Fruit fly (Drosophila melanogaster) whole organism, prepupa: ENCODE results near the gene CG18586.

Experiments used
- Blimp-1 ChIP-seq: fragments of 200-800 bp; sonication (Bioruptor generic); optimal IDR thresholded peaks from 3 replicates; lab custom pipeline; 2017; ENCODE audit warnings: missing biosample characterization, missing genetic modification characterization, mild to moderate bottlenecking, moderate library complexity, missing genetic modification reagents
- CG10669 ChIP-seq: fragments of 200-800 bp; sonication (Bioruptor generic); optimal IDR thresholded peaks from 3 replicates; lab custom pipeline; 2018; ENCODE audit warnings: missing biosample characterization, mild to moderate bottlenecking, missing genetic modification characterization, moderate library complexity
- CG11294 ChIP-seq: fragments of 200-800 bp; sonication (Bioruptor generic); IDR thresholded peaks from 2 replicates; pipeline ENCODE4 v1.3.6; 2022; ENCODE audit warnings: missing biosample characterization, missing genetic modification characterization
- CG11902 ChIP-seq: fragments of 200-800 bp; sonication (Bioruptor generic); optimal IDR thresholded peaks from 3 replicates; lab custom pipeline; 2016; ENCODE audit warnings: missing biosample characterization, missing genetic modification characterization
- CG15336 ChIP-seq: fragments of 200-800 bp; sonication (Bioruptor generic); IDR thresholded peaks from 2 replicates; pipeline ENCODE4 v1.3.6; 2022; ENCODE audit warnings: missing biosample characterization, missing genetic modification characterization
- CG1621 ChIP-seq: fragments of 200-800 bp; sonication (Bioruptor generic); optimal IDR thresholded peaks from 3 replicates; lab custom pipeline; 2018; ENCODE audit warnings: missing biosample characterization, mild to moderate bottlenecking, missing genetic modification characterization
- CG16779 ChIP-seq: fragments of 200-800 bp; sonication (Bioruptor generic); optimal IDR thresholded peaks from 3 replicates; lab custom pipeline; 2017; ENCODE audit warnings: missing biosample characterization, mild to moderate bottlenecking, missing genetic modification characterization
- CG3032 ChIP-seq: fragments of 200-800 bp; optimal IDR thresholded peaks from 2 replicates; lab custom pipeline; 2019; ENCODE audit warnings: missing biosample characterization, mild to moderate bottlenecking, missing genetic modification characterization, moderate library complexity
- CG32006 ChIP-seq: fragments of 200-800 bp; sonication (Bioruptor generic); optimal IDR thresholded peaks from 3 replicates; lab custom pipeline; 2017; ENCODE audit warnings: missing biosample characterization, mild to moderate bottlenecking, missing genetic modification characterization
- CG3919 ChIP-seq: fragments of 200-800 bp; sonication (Bioruptor generic); optimal IDR thresholded peaks from 3 replicates; lab custom pipeline; 2016; ENCODE audit warnings: missing biosample characterization, missing genetic modification characterization
- CG4318 ChIP-seq: fragments of 200-800 bp; sonication (Bioruptor generic); optimal IDR thresholded peaks from 3 replicates; lab custom pipeline; 2017; ENCODE audit warnings: missing biosample characterization, mild to moderate bottlenecking, missing genetic modification characterization
- CG6163 ChIP-seq: fragments of 200-800 bp; sonication (Bioruptor generic); IDR thresholded peaks from 3 replicates; pipeline ENCODE4 v1.3.6; 2022; ENCODE audit warnings: missing biosample characterization, missing genetic modification characterization
- CG6792 ChIP-seq: fragments of 200-800 bp; sonication (Bioruptor generic); optimal IDR thresholded peaks from 3 replicates; lab custom pipeline; 2016; ENCODE audit warnings: missing biosample characterization, missing genetic modification characterization
- CG6808 ChIP-seq: fragments of 200-800 bp; sonication (Bioruptor generic); optimal IDR thresholded peaks from 3 replicates; lab custom pipeline; 2017; ENCODE audit warnings: missing biosample characterization, missing genetic modification characterization, mild to moderate bottlenecking, moderate library complexity, missing genetic modification reagents
- CG6854 ChIP-seq: fragments of 200-800 bp; sonication (Bioruptor generic); optimal IDR thresholded peaks from 2 replicates; lab custom pipeline; 2017; ENCODE audit warnings: missing biosample characterization, mild to moderate bottlenecking, missing genetic modification characterization
- CG7368 ChIP-seq: fragments of 200-800 bp; sonication (Bioruptor generic); optimal IDR thresholded peaks from 3 replicates; lab custom pipeline; 2016; ENCODE audit warnings: missing biosample characterization, missing genetic modification characterization
- CG8119 ChIP-seq: fragments of 200-800 bp; sonication (Bioruptor generic); IDR thresholded peaks from 3 replicates; pipeline ENCODE4 v1.3.6; 2022; ENCODE audit warnings: missing biosample characterization, missing genetic modification characterization
- CG8319 ChIP-seq: fragments of 200-800 bp; sonication (Bioruptor generic); optimal IDR thresholded peaks from 3 replicates; lab custom pipeline; 2016; ENCODE audit warnings: missing biosample characterization, missing genetic modification characterization
- CG8632 ChIP-seq: fragments of 200-800 bp; sonication (Bioruptor generic); optimal IDR thresholded peaks from 3 replicates; lab custom pipeline; 2016; ENCODE audit warnings: missing biosample characterization, missing genetic modification characterization
- CG9139 ChIP-seq: fragments of 200-800 bp; sonication (Bioruptor generic); optimal IDR thresholded peaks from 3 replicates; lab custom pipeline; 2017; ENCODE audit warnings: missing biosample characterization, mild to moderate bottlenecking, missing genetic modification characterization
- Eip75B ChIP-seq: fragments of 200-800 bp; sonication (Bioruptor generic); optimal IDR thresholded peaks from 3 replicates; lab custom pipeline; 2016; ENCODE audit warnings: missing biosample characterization, missing genetic modification characterization
- Eip78C ChIP-seq: fragments of 200-800 bp; sonication (Bioruptor generic); peaks from one replicate; lab custom pipeline; 2016; ENCODE audit warnings: missing biosample characterization, missing genetic modification characterization
- Eip93F ChIP-seq: fragments of 200-800 bp; sonication (Bioruptor generic); optimal IDR thresholded peaks from 2 replicates; lab custom pipeline; 2016; ENCODE audit warnings: missing biosample characterization, mild to moderate bottlenecking, missing genetic modification characterization
- Gug ChIP-seq: fragments of 200-800 bp; sonication (Bioruptor generic); IDR thresholded peaks from 2 replicates; pipeline ENCODE4 v1.3.6; 2022; ENCODE audit warnings: missing biosample characterization, missing genetic modification characterization
- Hr38 ChIP-seq: sonication (Bioruptor generic); optimal IDR thresholded peaks from 2 replicates; lab custom pipeline; 2016; ENCODE audit warnings: missing biosample characterization, missing genetic modification characterization
- Hr39 ChIP-seq: fragments of 200-800 bp; sonication (Bioruptor generic); optimal IDR thresholded peaks from 2 replicates; lab custom pipeline; 2016; ENCODE audit warnings: missing biosample characterization, missing genetic modification characterization
- Lpt ChIP-seq: fragments of 200-800 bp; sonication (Bioruptor generic); optimal IDR thresholded peaks from 3 replicates; lab custom pipeline; 2016; ENCODE audit warnings: missing biosample characterization, missing genetic modification characterization
- Met ChIP-seq: fragments of 200-800 bp; sonication (Bioruptor generic); optimal IDR thresholded peaks from 3 replicates; lab custom pipeline; 2016; ENCODE audit warnings: missing biosample characterization, missing genetic modification characterization
- OdsH ChIP-seq: fragments of 200-800 bp; sonication (Bioruptor generic); optimal IDR thresholded peaks from 3 replicates; lab custom pipeline; 2016; ENCODE audit warnings: missing biosample characterization, missing genetic modification characterization
- Sox102F ChIP-seq: fragments of 200-800 bp; sonication (Bioruptor generic); optimal IDR thresholded peaks from 2 replicates; lab custom pipeline; 2016; ENCODE audit warnings: missing biosample characterization, mild to moderate bottlenecking, missing genetic modification characterization
- Sox14 ChIP-seq: fragments of 200-800 bp; sonication (Bioruptor generic); optimal IDR thresholded peaks from 3 replicates; lab custom pipeline; 2016; ENCODE audit warnings: missing biosample characterization, missing genetic modification characterization
- Sox15 ChIP-seq: fragments of 200-800 bp; sonication (Bioruptor generic); optimal IDR thresholded peaks from 3 replicates; lab custom pipeline; 2016; ENCODE audit warnings: missing biosample characterization, missing genetic modification characterization
- achi ChIP-seq: fragments of 200-800 bp; sonication (Bioruptor generic); optimal IDR thresholded peaks from 3 replicates; lab custom pipeline; 2016; ENCODE audit warnings: missing biosample characterization, missing genetic modification characterization
- acj6 ChIP-seq: fragments of 200-800 bp; sonication (Bioruptor generic); optimal IDR thresholded peaks from 3 replicates; lab custom pipeline; 2016; ENCODE audit warnings: missing biosample characterization, missing genetic modification characterization
- cyc ChIP-seq: fragments of 200-800 bp; sonication (Bioruptor generic); optimal IDR thresholded peaks from 3 replicates; lab custom pipeline; 2016; ENCODE audit warnings: missing biosample characterization, missing genetic modification characterization
- dac ChIP-seq: fragments of 200-800 bp; sonication (Bioruptor generic); optimal IDR thresholded peaks from 2 replicates; lab custom pipeline; 2017; ENCODE audit warnings: missing biosample characterization, mild to moderate bottlenecking, missing genetic modification characterization
- dsx ChIP-seq: fragments of 200-800 bp; optimal IDR thresholded peaks from 3 replicates; lab custom pipeline; 2019; ENCODE audit warnings: missing biosample characterization, mild to moderate bottlenecking, missing genetic modification characterization, moderate library complexity; ENCODE audit not compliant: poor library complexity, severe bottlenecking
- eg ChIP-seq: fragments of 200-800 bp; sonication (Bioruptor generic); IDR thresholded peaks from 3 replicates; pipeline ENCODE4 v1.3.6; 2022; ENCODE audit warnings: missing biosample characterization, missing genetic modification characterization
- esn ChIP-seq: fragments of 200-800 bp; sonication (Bioruptor generic); optimal IDR thresholded peaks from 2 replicates; lab custom pipeline; 2016; ENCODE audit warnings: missing biosample characterization, mild to moderate bottlenecking, missing genetic modification characterization, moderate library complexity
- fd59A ChIP-seq: fragments of 200-800 bp; sonication (Bioruptor generic); optimal IDR thresholded peaks from 2 replicates; lab custom pipeline; 2017; ENCODE audit warnings: missing biosample characterization, mild to moderate bottlenecking, missing genetic modification characterization, missing genetic modification reagents
- fd85E ChIP-seq: fragments of 200-800 bp; sonication (Bioruptor generic); optimal IDR thresholded peaks from 3 replicates; lab custom pipeline; 2016; ENCODE audit warnings: missing biosample characterization, missing genetic modification characterization
- fkh ChIP-seq: fragments of 200-800 bp; sonication (Bioruptor generic); optimal IDR thresholded peaks from 3 replicates; lab custom pipeline; 2017; ENCODE audit warnings: missing biosample characterization, mild to moderate bottlenecking, missing genetic modification characterization, moderate library complexity
- net ChIP-seq: fragments of 200-800 bp; sonication (Bioruptor generic); optimal IDR thresholded peaks from 3 replicates; lab custom pipeline; 2016; ENCODE audit warnings: missing biosample characterization, missing genetic modification characterization
- pdm3 ChIP-seq: fragments of 200-800 bp; sonication (Bioruptor generic); optimal IDR thresholded peaks from 3 replicates; lab custom pipeline; 2016; ENCODE audit warnings: missing biosample characterization, missing genetic modification characterization
- salr ChIP-seq, 2 experiments: fragments of 200-800 bp; sonication (Bioruptor generic); optimal IDR thresholded peaks; 3 replicates each; lab custom pipeline; 2016 to 2018; ENCODE audit warnings: missing biosample characterization in 2 of 2, missing genetic modification characterization in 2 of 2, mild to moderate bottlenecking in 1 of 2
- spab ChIP-seq: fragments of 200-800 bp; sonication (Bioruptor generic); optimal IDR thresholded peaks from 2 replicates; lab custom pipeline; 2017; ENCODE audit warnings: missing biosample characterization, mild to moderate bottlenecking, missing genetic modification characterization, missing genetic modification reagents
- ss ChIP-seq, 2 experiments: fragments of 200-800 bp; sonication (Bioruptor generic); optimal IDR thresholded peaks; 2 replicates in 1 of 2; 3 replicates in 1 of 2; lab custom pipeline; 2017 to 2018; ENCODE audit warnings: mild to moderate bottlenecking in 2 of 2, missing biosample characterization in 2 of 2, missing genetic modification characterization in 2 of 2, moderate library complexity in 1 of 2
- svp ChIP-seq: fragments of 200-800 bp; sonication (Bioruptor generic); peaks from one replicate; lab custom pipeline; 2016; ENCODE audit warnings: missing biosample characterization, missing genetic modification characterization
- topi ChIP-seq: fragments of 200-800 bp; sonication (Bioruptor generic); optimal IDR thresholded peaks from 3 replicates; lab custom pipeline; 2016; ENCODE audit warnings: missing biosample characterization, missing genetic modification characterization
- vri ChIP-seq: fragments of 200-800 bp; sonication (Bioruptor generic); optimal IDR thresholded peaks from 3 replicates; lab custom pipeline; 2016; ENCODE audit warnings: missing biosample characterization, mild to moderate bottlenecking, missing genetic modification characterization

CG18586 gene

dm6 chr3L:5833761-5834160, 39.4 kb upstream of the CG18586 start:
- TF ChIP-seq eg (GFP tag; lab: Robert Waterston, UW) (peak; percentile 47; the same call in 1 of the 3 replicates), CG11902 (GFP tag; lab: Kevin White, UChicago) (no peak)

DNA sequence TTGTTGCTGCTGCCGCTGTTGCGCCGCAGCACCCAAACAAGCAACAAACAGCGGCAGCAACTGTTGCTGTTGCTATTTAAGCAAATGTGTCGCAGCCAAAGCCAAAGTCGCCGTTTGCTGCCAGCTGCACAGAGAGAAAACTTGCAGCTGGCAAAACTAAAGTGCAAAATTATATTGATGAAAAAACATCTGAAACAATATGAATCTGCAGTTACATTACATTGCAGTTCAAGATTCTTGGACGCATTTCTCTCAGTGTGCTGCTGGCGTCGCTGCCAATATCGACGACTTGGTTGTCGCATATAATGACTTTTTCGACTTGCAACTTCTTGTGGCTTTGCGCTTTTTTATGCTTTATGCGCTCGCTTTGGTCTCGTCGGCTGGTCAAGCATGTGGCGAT, 38.9 kb upstream of the CG18586 start:
- TF ChIP-seq CG9139 (GFP tag; lab: Kevin White, UChicago) (no peak), CG1621 (tag; lab: Kevin White, UChicago) (peak; percentile 67), CG7368 (GFP tag; lab: Kevin White, UChicago) (peak; percentile 84), CG6163 (GFP tag; lab: Robert Waterston, UW) (peak; percentile 97), CG8119 (GFP tag; lab: Robert Waterston, UW) (peak; percentile 97), vri (GFP tag; lab: Kevin White, UChicago) (peak; percentile 17), Sox14 (peak; percentile 89), CG4318 (GFP tag; lab: Kevin White, UChicago) (peak; percentile 92), CG6792 (GFP tag; lab: Kevin White, UChicago) (peak; percentile 74), CG10669 (GFP tag; lab: Kevin White, UChicago) (peak; percentile 80), OdsH (GFP tag; lab: Kevin White, UChicago) (peak; percentile 91), spab (GFP tag; lab: Kevin White, UChicago) (peak; percentile 80), CG16779 (tag; lab: Kevin White, UChicago) (peak; percentile 70), fd85E (GFP tag; lab: Kevin White, UChicago) (peak; percentile 27), fd59A (GFP tag; lab: Kevin White, UChicago) (peak; percentile 77), CG6854 (no peak), cyc (GFP tag; lab: Kevin White, UChicago) (peak; percentile 67), pdm3 (peak; percentile 91), Eip75B (GFP tag; lab: Kevin White, UChicago) (peak; percentile 79), Sox15 (GFP tag; lab: Kevin White, UChicago) (peak; percentile 46), CG3919 (peak; percentile 89), Blimp-1 (GFP tag; lab: Kevin White, UChicago) (no peak), topi (GFP tag; lab: Kevin White, UChicago) (peak; percentile 62), acj6 (peak; percentile 85), Gug (GFP tag; lab: Robert Waterston, UW) (peak; percentile 95), salr (GFP tag; optimal IDR thresholded peaks at IDR 0.05; lab: Kevin White, UChicago) (peak; percentile 67 to 92), CG8632 (peak; percentile 43), esn (peak; percentile 59), Sox102F (GFP tag; lab: Kevin White, UChicago) (peak; percentile 34), svp (GFP tag; lab: Kevin White, UChicago) (peak; percentile 82), Hr39 (GFP tag; lab: Kevin White, UChicago) (peak; percentile 67), net (GFP tag; lab: Kevin White, UChicago) (peak; percentile 88), CG32006 (GFP tag; lab: Kevin White, UChicago) (peak; percentile 96), CG11902 (GFP tag; lab: Kevin White, UChicago) (peak; percentile 33), Eip78C (peak; percentile 95), CG15336 (GFP tag; lab: Robert Waterston, UW) (peak; percentile 96), CG11294 (GFP tag; lab: Robert Waterston, UW) (peak; percentile 90), CG3032 (tag; lab: Kevin White, UChicago) (peak; percentile 77), dac (peak; percentile 90), ss (GFP tag; optimal IDR thresholded peaks at IDR 0.05; lab: Kevin White, UChicago) (peak; percentile 48 to 55), CG8319 (GFP tag; lab: Kevin White, UChicago) (peak; percentile 51), achi (GFP tag; lab: Kevin White, UChicago) (peak; percentile 87), dsx (peak; percentile 73), Hr38 (GFP tag; lab: Kevin White, UChicago) (peak; percentile 91), Eip93F (GFP tag; lab: Kevin White, UChicago) (no peak), Lpt (GFP tag; lab: Kevin White, UChicago) (peak; percentile 94), CG6808 (peak; percentile 71), fkh (GFP tag; lab: Kevin White, UChicago) (no peak), Met (GFP tag; lab: Kevin White, UChicago) (peak; percentile 63)
